Fruit fly (Drosophila melanogaster): ENCODE results near the gene IPIP.

DNA sequence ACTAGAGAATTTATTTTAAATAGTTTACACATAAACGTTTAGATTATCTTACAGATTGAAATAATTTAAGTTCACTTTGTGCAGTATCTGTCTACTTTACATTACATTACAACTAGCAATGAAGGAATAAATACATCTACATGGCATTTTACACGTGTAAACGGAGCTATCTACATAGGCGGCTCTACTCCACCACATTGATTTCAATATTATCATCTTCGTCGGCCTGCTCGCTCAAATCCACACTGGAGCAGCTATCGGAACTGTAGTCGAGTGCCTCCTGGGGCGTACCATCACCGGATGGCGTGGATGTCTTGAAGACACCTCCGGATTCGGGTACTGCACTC, 34.8 kb upstream of the IPIP start:
- no peak for TF ChIP-seq pan (optimal IDR thresholded peaks at IDR 0.05)
- TF ChIP-seq CG8478 (optimal IDR thresholded peaks at IDR 0.05), result no peak
- no peak for TF ChIP-seq psq (optimal IDR thresholded peaks at IDR 0.05)
- no peak for TF ChIP-seq Dll (optimal IDR thresholded peaks at IDR 0.05)
- no peak for TF ChIP-seq EcR (GFP tag; optimal IDR thresholded peaks at IDR 0.05)
- TF ChIP-seq usp (GFP tag; optimal IDR thresholded peaks at IDR 0.05), result no peak

Measured in whole organism.